Fruit fly (Drosophila melanogaster): Measurements from ENCODE around the gene cry.

- no peak for TF ChIP-seq CG34406 (GFP tag; optimal IDR thresholded peaks at IDR 0.05)
- no peak for TF ChIP-seq CG6854 (GFP tag; optimal IDR thresholded peaks at IDR 0.05)
Measured at dm6 chr3R:19250063-19250462, 38.1 kb downstream of the cry start.

Measured in whole organism, prepupa.